Worm (Caenorhabditis elegans) whole organism, L2 larva: Measurements from ENCODE around the gene srg-38.

Source experiments
- egl-27 ChIP-seq: sonication (generic microtip); optimal IDR thresholded peaks from 3 replicates; lab custom pipeline; 2017; ENCODE audit warnings: missing biosample characterization, missing genetic modification reagents, missing genetic modification characterization
- elt-3 ChIP-seq: sonication (generic microtip); optimal IDR thresholded peaks from 2 replicates; lab custom pipeline; 2017; ENCODE audit warnings: missing biosample characterization, missing genetic modification characterization
- nhr-12 ChIP-seq: fragments of 150-350 bp; optimal IDR thresholded peaks from 2 replicates; lab custom pipeline; 2014; ENCODE audit warnings: missing biosample characterization, missing genetic modification characterization
- sem-4 ChIP-seq: fragments of 150-350 bp; optimal IDR thresholded peaks from 2 replicates; lab custom pipeline; 2014; ENCODE audit warnings: missing biosample characterization, missing genetic modification reagents, missing genetic modification characterization
- snpc-4 ChIP-seq: fragments of 150-350 bp; optimal IDR thresholded peaks from 2 replicates; lab custom pipeline; 2014; ENCODE audit warnings: missing biosample characterization, missing genetic modification characterization

DNA sequence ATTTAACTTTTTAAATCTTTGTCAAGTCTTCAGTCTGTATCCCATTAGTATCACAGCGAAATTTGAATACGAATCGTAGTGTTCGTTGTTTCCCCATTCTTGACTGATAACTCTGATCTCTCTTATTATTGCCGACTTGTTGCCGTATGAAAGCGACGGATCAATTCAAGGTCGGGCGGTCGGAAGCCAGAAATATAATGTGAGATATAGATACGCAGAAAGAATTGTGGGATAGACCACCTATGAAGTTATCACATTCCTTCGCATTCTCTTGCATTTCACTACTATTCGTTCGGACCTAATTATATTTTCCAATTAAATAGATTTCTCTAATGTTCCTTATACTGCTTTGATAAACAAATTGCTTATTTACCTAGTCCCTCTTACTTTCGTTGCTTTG lies 6.5 kb downstream of the srg-38 start:
- no peak for TF ChIP-seq egl-27 (tag; lab: Kevin White, UChicago)
- no peak for TF ChIP-seq snpc-4 (tag; lab: Kevin White, UChicago)
- no peak for TF ChIP-seq elt-3 (tag; lab: Kevin White, UChicago)
- TF ChIP-seq nhr-12 (tag; lab: Kevin White, UChicago) = no peak
- TF ChIP-seq sem-4 (tag; lab: Kevin White, UChicago) = no peak
